Worm (Caenorhabditis elegans) whole organism, L2 larva: ENCODE measurements around the gene ztf-17.

Experiments
- C34F6.9 ChIP-seq: fragments of 150-350 bp; optimal IDR thresholded peaks from 2 replicates; lab custom pipeline; 2014; ENCODE audit warnings: missing biosample characterization, missing genetic modification characterization
- F13H6.1 ChIP-seq: sonication (generic microtip); optimal IDR thresholded peaks from 2 replicates; lab custom pipeline; 2016; ENCODE audit warnings: missing genetic modification characterization, missing compliant biosample characterization
- R02D3.7 ChIP-seq: fragments of 150-350 bp; optimal IDR thresholded peaks from 2 replicates; lab custom pipeline; 2014; ENCODE audit warnings: missing biosample characterization, missing genetic modification characterization
- Y55F3AM.14 ChIP-seq: fragments of 200-800 bp; sonication (Bioruptor generic); optimal IDR thresholded peaks from 2 replicates; lab custom pipeline; 2018; ENCODE audit warnings: mild to moderate bottlenecking, missing genetic modification characterization, missing compliant biosample characterization
- ZK546.5 ChIP-seq: sonication (generic microtip); optimal IDR thresholded peaks from 2 replicates; lab custom pipeline; 2017; ENCODE audit warnings: missing biosample characterization, missing genetic modification characterization
- alr-1 ChIP-seq: fragments of 150-350 bp; optimal IDR thresholded peaks from 2 replicates; lab custom pipeline; 2014; ENCODE audit warnings: missing biosample characterization, missing genetic modification characterization
- aly-2 ChIP-seq: fragments of 150-350 bp; optimal IDR thresholded peaks from 2 replicates; lab custom pipeline; 2014; ENCODE audit warnings: missing biosample characterization, missing genetic modification characterization
- ama-1 ChIP-seq: fragments of 150-350 bp; optimal IDR thresholded peaks from 2 replicates; lab custom pipeline; 2018; ENCODE audit warnings: inconsistent platforms
- blmp-1 ChIP-seq: sonication (generic microtip); optimal IDR thresholded peaks from 2 replicates; lab custom pipeline; 2017; ENCODE audit warnings: missing genetic modification characterization, mild to moderate bottlenecking, missing compliant biosample characterization, antibody characterized with exemption, moderate library complexity; ENCODE audit not compliant: insufficient read depth
- ceh-16 ChIP-seq: fragments of 150-350 bp; optimal IDR thresholded peaks from 2 replicates; lab custom pipeline; 2014; ENCODE audit warnings: missing biosample characterization, missing genetic modification characterization
- ceh-82 ChIP-seq: fragments of 150-350 bp; optimal IDR thresholded peaks from 2 replicates; lab custom pipeline; 2014; ENCODE audit warnings: missing biosample characterization, missing genetic modification characterization
- crh-2 ChIP-seq: sonication (generic microtip); optimal IDR thresholded peaks from 2 replicates; lab custom pipeline; 2017; ENCODE audit warnings: missing biosample characterization, missing genetic modification characterization
- dmd-4 ChIP-seq: sonication (generic microtip); optimal IDR thresholded peaks from 2 replicates; lab custom pipeline; 2017; ENCODE audit warnings: missing biosample characterization, missing genetic modification characterization
- egl-27 ChIP-seq: sonication (generic microtip); optimal IDR thresholded peaks from 3 replicates; lab custom pipeline; 2017; ENCODE audit warnings: missing biosample characterization, missing genetic modification reagents, missing genetic modification characterization
- elt-1 ChIP-seq: fragments of 150-350 bp; optimal IDR thresholded peaks from 2 replicates; lab custom pipeline; 2014; ENCODE audit warnings: missing biosample characterization, missing genetic modification characterization
- elt-3 ChIP-seq: sonication (generic microtip); optimal IDR thresholded peaks from 2 replicates; lab custom pipeline; 2017; ENCODE audit warnings: missing biosample characterization, missing genetic modification characterization
- fos-1 ChIP-seq: fragments of 150-350 bp; optimal IDR thresholded peaks from 2 replicates; lab custom pipeline; 2014; ENCODE audit warnings: missing biosample characterization, missing genetic modification characterization
- gmeb-1 ChIP-seq: fragments of 150-350 bp; optimal IDR thresholded peaks from 2 replicates; lab custom pipeline; 2014; ENCODE audit warnings: missing biosample characterization, missing genetic modification characterization
- lin-11 ChIP-seq: fragments of 150-350 bp; sonication (generic microtip); optimal IDR thresholded peaks from 2 replicates; lab custom pipeline; 2014; ENCODE audit warnings: missing biosample characterization, missing genetic modification characterization, inconsistent platforms, mixed read lengths
- lin-13 ChIP-seq: fragments of 150-350 bp; optimal IDR thresholded peaks from 2 replicates; lab custom pipeline; 2014; ENCODE audit warnings: missing biosample characterization, missing genetic modification reagents, missing genetic modification characterization
- lin-39 ChIP-seq: fragments of 150-350 bp; optimal IDR thresholded peaks from 2 replicates; lab custom pipeline; 2014; ENCODE audit warnings: missing biosample characterization, missing genetic modification reagents, missing genetic modification characterization
- lsy-2 ChIP-seq, 2 experiments: fragments of 150-350 bp in 1 of 2; sonication (generic microtip) in 1 of 2; optimal IDR thresholded peaks; 2 replicates each; lab custom pipeline; 2014 to 2017; ENCODE audit warnings: missing biosample characterization in 2 of 2, missing genetic modification characterization in 2 of 2
- mab-5 ChIP-seq: fragments of 150-350 bp; optimal IDR thresholded peaks from 2 replicates; lab custom pipeline; 2014; ENCODE audit warnings: missing biosample characterization, missing genetic modification characterization
- mbf-1 ChIP-seq: sonication (generic microtip); optimal IDR thresholded peaks from 2 replicates; lab custom pipeline; 2017; ENCODE audit warnings: missing biosample characterization, missing genetic modification characterization
- mdl-1 ChIP-seq, 2 experiments: fragments of 150-350 bp in 1 of 2; sonication (generic microtip) in 1 of 2; optimal IDR thresholded peaks; 2 replicates each; lab custom pipeline; 2017; ENCODE audit warnings: missing biosample characterization in 2 of 2, missing genetic modification characterization in 2 of 2
- nhr-10 ChIP-seq: sonication (generic microtip); optimal IDR thresholded peaks from 2 replicates; lab custom pipeline; 2017; ENCODE audit warnings: missing biosample characterization, missing genetic modification characterization
- nhr-11 ChIP-seq: fragments of 150-350 bp; optimal IDR thresholded peaks from 2 replicates; lab custom pipeline; 2014; ENCODE audit warnings: missing biosample characterization, missing genetic modification characterization
- nhr-12 ChIP-seq: fragments of 150-350 bp; optimal IDR thresholded peaks from 2 replicates; lab custom pipeline; 2014; ENCODE audit warnings: missing biosample characterization, missing genetic modification characterization
- nhr-129 ChIP-seq: fragments of 150-350 bp; optimal IDR thresholded peaks from 2 replicates; lab custom pipeline; 2014; ENCODE audit warnings: missing biosample characterization, missing genetic modification characterization
- nhr-21 ChIP-seq: fragments of 150-350 bp; optimal IDR thresholded peaks from 2 replicates; lab custom pipeline; 2014; ENCODE audit warnings: missing biosample characterization, missing genetic modification characterization
- nhr-23 ChIP-seq: fragments of 150-350 bp; optimal IDR thresholded peaks from 2 replicates; lab custom pipeline; 2014; ENCODE audit warnings: missing biosample characterization, missing genetic modification reagents, missing genetic modification characterization
- nhr-237 ChIP-seq: fragments of 150-350 bp; optimal IDR thresholded peaks from 2 replicates; lab custom pipeline; 2014; ENCODE audit warnings: missing biosample characterization, missing genetic modification characterization
- nhr-25 ChIP-seq: fragments of 150-350 bp; sonication (generic microtip); optimal IDR thresholded peaks from 3 replicates; lab custom pipeline; 2014; ENCODE audit warnings: missing biosample characterization, missing genetic modification characterization
- nhr-6 ChIP-seq: fragments of 150-350 bp; optimal IDR thresholded peaks from 2 replicates; lab custom pipeline; 2014; ENCODE audit warnings: missing biosample characterization, missing genetic modification characterization
- nhr-77 ChIP-seq: fragments of 150-350 bp; optimal IDR thresholded peaks from 2 replicates; lab custom pipeline; 2014; ENCODE audit warnings: missing biosample characterization, missing genetic modification characterization
- peb-1 ChIP-seq: fragments of 150-350 bp; optimal IDR thresholded peaks from 2 replicates; lab custom pipeline; 2014; ENCODE audit warnings: missing biosample characterization, missing genetic modification characterization
- sem-4 ChIP-seq: fragments of 150-350 bp; optimal IDR thresholded peaks from 2 replicates; lab custom pipeline; 2014; ENCODE audit warnings: missing biosample characterization, missing genetic modification reagents, missing genetic modification characterization
- skn-1 ChIP-seq: sonication (generic microtip); optimal IDR thresholded peaks from 2 replicates; lab custom pipeline; 2017; ENCODE audit warnings: missing biosample characterization, missing genetic modification characterization
- sma-3 ChIP-seq: sonication (generic microtip); optimal IDR thresholded peaks from 2 replicates; lab custom pipeline; 2016; ENCODE audit warnings: missing genetic modification reagents, missing genetic modification characterization, missing compliant biosample characterization
- sma-9 ChIP-seq, 2 experiments: fragments of 150-350 bp in 1 of 2; sonication (generic microtip) in 1 of 2; optimal IDR thresholded peaks; 2 replicates each; lab custom pipeline; 2014 to 2016; ENCODE audit warnings: missing genetic modification characterization in 2 of 2, mild to moderate bottlenecking in 1 of 2, missing biosample characterization in 1 of 2, missing compliant biosample characterization in 1 of 2, missing genetic modification reagents in 1 of 2, moderate library complexity in 1 of 2
- snpc-4 ChIP-seq: fragments of 150-350 bp; optimal IDR thresholded peaks from 2 replicates; lab custom pipeline; 2014; ENCODE audit warnings: missing biosample characterization, missing genetic modification characterization
- unc-39 ChIP-seq: fragments of 150-350 bp; optimal IDR thresholded peaks from 2 replicates; lab custom pipeline; 2014; ENCODE audit warnings: missing biosample characterization, missing genetic modification characterization
- unc-55 ChIP-seq: fragments of 150-350 bp; sonication (generic microtip); optimal IDR thresholded peaks from 3 replicates; lab custom pipeline; 2014; ENCODE audit warnings: missing biosample characterization, missing genetic modification reagents, missing genetic modification characterization
- unc-62 ChIP-seq: fragments of 150-350 bp; optimal IDR thresholded peaks from 2 replicates; lab custom pipeline; 2014; ENCODE audit warnings: missing biosample characterization, missing genetic modification reagents, missing genetic modification characterization
- zag-1 ChIP-seq: fragments of 150-350 bp; optimal IDR thresholded peaks from 2 replicates; lab custom pipeline; 2014; ENCODE audit warnings: missing biosample characterization, missing genetic modification characterization
- ztf-1 ChIP-seq: fragments of 200-800 bp; sonication (Bioruptor generic); conservative IDR thresholded peaks from 2 replicates; pipeline ENCODE4 v1.3.6; 2022; ENCODE audit warnings: missing genetic modification characterization, missing compliant biosample characterization
- ztf-11 ChIP-seq: sonication (generic microtip); optimal IDR thresholded peaks from 2 replicates; lab custom pipeline; 2017; ENCODE audit warnings: missing biosample characterization, missing genetic modification characterization
- ztf-4 ChIP-seq: fragments of 150-350 bp; optimal IDR thresholded peaks from 2 replicates; lab custom pipeline; 2014; ENCODE audit warnings: missing biosample characterization, missing genetic modification characterization

Gene ztf-17

ce11 chrII:7888759-7889158 is 18.8 kb upstream of the ztf-17 start (continued):
- TF ChIP-seq elt-3 (tag; lab: Kevin White, UChicago): no peak
- no peak for TF ChIP-seq mdl-1 (tag; optimal IDR thresholded peaks at IDR 0.05; lab: Kevin White, UChicago)
- TF ChIP-seq snpc-4 (tag; lab: Kevin White, UChicago): no peak
- TF ChIP-seq lin-13 (GFP tag; lab: Kevin White, UChicago): no peak
- TF ChIP-seq nhr-6 (tag; lab: Kevin White, UChicago): no peak
- TF ChIP-seq zag-1 (tag; lab: Kevin White, UChicago): no peak
- TF ChIP-seq ceh-82: no peak
- TF ChIP-seq, all 48 proteins: peak for 7

DNA sequence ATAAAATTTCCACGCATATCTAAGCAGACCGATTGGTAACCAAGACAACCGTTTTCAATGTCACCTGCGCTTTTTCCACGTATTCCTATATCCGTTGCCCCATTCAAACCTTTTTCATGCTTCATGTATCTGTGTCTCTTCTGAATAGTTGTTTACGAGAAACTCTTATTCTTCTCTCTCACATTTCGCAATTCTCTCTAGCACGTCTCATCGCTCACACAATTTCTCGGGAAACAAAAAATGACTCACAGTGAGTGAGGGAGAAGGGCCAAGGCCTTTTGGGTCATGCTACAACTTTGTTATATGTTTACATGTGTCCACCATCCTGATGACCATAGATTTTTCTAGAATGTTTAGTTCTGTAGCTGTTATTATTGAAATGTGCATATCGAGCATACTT is 17.3 kb upstream of the ztf-17 start:
- TF ChIP-seq ceh-16 (no peak), snpc-4 (tag; lab: Kevin White, UChicago) (no peak), nhr-129 (tag; lab: Kevin White, UChicago) (peak; percentile 92), ztf-11 (tag; lab: Kevin White, UChicago) (no peak), nhr-6 (tag; lab: Kevin White, UChicago) (no peak), lin-13 (GFP tag; lab: Kevin White, UChicago) (peak; percentile 17), nhr-237 (tag; lab: Kevin White, UChicago) (no peak), aly-2 (tag; lab: Kevin White, UChicago) (no peak), R02D3.7 (tag; lab: Kevin White, UChicago) (no peak), Y55F3AM.14 (GFP tag; lab: Kevin White, UChicago) (no peak), dmd-4 (tag; lab: Kevin White, UChicago) (no peak), nhr-12 (tag; lab: Kevin White, UChicago) (no peak), sem-4 (tag; lab: Kevin White, UChicago) (no peak), peb-1 (tag; lab: Kevin White, UChicago) (no peak), unc-55 (peak; percentile 44), ztf-4 (tag; lab: Kevin White, UChicago) (peak; percentile 75), fos-1 (tag; lab: Kevin White, UChicago) (peak; percentile 58), mbf-1 (no peak), gmeb-1 (tag; lab: Kevin White, UChicago) (no peak), lsy-2 (tag; optimal IDR thresholded peaks at IDR 0.05; lab: Kevin White, UChicago) (peak in 1 of 2 experiments; percentile 77), nhr-10 (no peak), blmp-1 (tag; lab: Kevin White, UChicago) (no peak), sma-9 (GFP tag; optimal IDR thresholded peaks at IDR 0.05; lab: Kevin White, UChicago) (peak; percentile 40), sma-9 (tag; optimal IDR thresholded peaks at IDR 0.05; lab: Kevin White, UChicago) (no peak), unc-62 (GFP tag; lab: Kevin White, UChicago) (no peak), nhr-77 (tag; lab: Kevin White, UChicago) (no peak), ama-1 (lab: Kevin White, UChicago) (peak; percentile 41), nhr-23 (no peak), nhr-11 (tag; lab: Kevin White, UChicago) (no peak), sma-3 (GFP tag; lab: Kevin White, UChicago) (no peak), mab-5 (tag; lab: Kevin White, UChicago) (no peak), skn-1 (peak; percentile 28), nhr-21 (tag; lab: Kevin White, UChicago) (peak; percentile 6), crh-2 (tag; lab: Kevin White, UChicago) (peak; percentile 85), C34F6.9 (tag; lab: Kevin White, UChicago) (peak; percentile 88), mdl-1 (tag; optimal IDR thresholded peaks at IDR 0.05; lab: Kevin White, UChicago) (no peak), elt-1 (tag; lab: Kevin White, UChicago) (no peak), unc-39 (no peak), ZK546.5 (tag; lab: Kevin White, UChicago) (no peak), F13H6.1 (tag; lab: Kevin White, UChicago) (no peak), lin-39 (no peak), zag-1 (tag; lab: Kevin White, UChicago) (peak; percentile 83), ztf-1 (no peak), ceh-82 (no peak), elt-3 (tag; lab: Kevin White, UChicago) (no peak), egl-27 (tag; lab: Kevin White, UChicago) (no peak), lin-11 (tag; lab: Kevin White, UChicago) (peak; percentile 21), alr-1 (no peak), nhr-25 (tag; lab: Kevin White, UChicago) (peak; percentile 6)
- TF ChIP-seq, all 48 proteins: peak for 15
